Worm (Caenorhabditis elegans) whole organism, L3 larva: ENCODE measurements around the gene R06F6.14.

Experiments used
- fkh-2 ChIP-seq: fragments of 150-350 bp; optimal IDR thresholded peaks from 2 replicates; lab custom pipeline; 2014; ENCODE audit warnings: missing biosample characterization, missing genetic modification reagents, missing genetic modification characterization
- nhr-25 ChIP-seq: sonication (generic microtip); optimal IDR thresholded peaks from 2 replicates; lab custom pipeline; 2017; ENCODE audit warnings: missing biosample characterization, missing genetic modification characterization

- TF ChIP-seq fkh-2 (tag; lab: Kevin White, UChicago) = no peak
- no peak for TF ChIP-seq nhr-25 (tag; lab: Kevin White, UChicago)
Measured at ce11 chrII:10859359-10859758, 50.3 kb downstream of the R06F6.14 start.
